Worm (Caenorhabditis elegans): ENCODE measurements around the gene clec-254.

ce11 chrV:18710045-18710490 is 44.2 kb downstream of the clec-254 start:
- TF ChIP-seq sptf-1 (tag; optimal IDR thresholded peaks at IDR 0.05), result no peak
- TF ChIP-seq snpc-4 (tag; optimal IDR thresholded peaks at IDR 0.05), result no peak
- TF ChIP-seq elt-3 (tag; optimal IDR thresholded peaks at IDR 0.05), result no peak

Measured in whole organism, mixed stage, embryonic.